Fruit fly (Drosophila melanogaster) whole organism, embryonic: ENCODE measurements around the gene mof.

Experiments used
- C15 ChIP-seq: fragments of 200-800 bp; sonication (Bioruptor generic); IDR thresholded peaks from 3 replicates; pipeline ENCODE4 v1.3.6; 2022; ENCODE audit warnings: missing biosample characterization, missing genetic modification characterization
- CG11504 ChIP-seq: fragments of 200-800 bp; sonication (Bioruptor generic); optimal IDR thresholded peaks from 3 replicates; lab custom pipeline; 2019; ENCODE audit warnings: missing biosample characterization, mild to moderate bottlenecking, missing genetic modification characterization, moderate library complexity
- CG12219 ChIP-seq: fragments of 200-800 bp; sonication (Bioruptor generic); optimal IDR thresholded peaks from 3 replicates; lab custom pipeline; 2018; ENCODE audit warnings: missing biosample characterization, mild to moderate bottlenecking, missing genetic modification characterization
- CG12236 ChIP-seq: fragments of 200-800 bp; sonication (Bioruptor generic); optimal IDR thresholded peaks from 2 replicates; lab custom pipeline; 2016; ENCODE audit warnings: missing biosample characterization, missing genetic modification characterization
- CG12391 ChIP-seq: fragments of 200-800 bp; sonication (Bioruptor generic); optimal IDR thresholded peaks from 3 replicates; lab custom pipeline; 2018; ENCODE audit warnings: missing biosample characterization, mild to moderate bottlenecking, missing genetic modification characterization, moderate library complexity
- CG14965 ChIP-seq: fragments of 200-800 bp; sonication (Bioruptor generic); optimal IDR thresholded peaks from 2 replicates; lab custom pipeline; 2016; ENCODE audit warnings: missing biosample characterization, missing genetic modification characterization, borderline replicate concordance
- CG15514 ChIP-seq: fragments of 200-800 bp; sonication (Bioruptor generic); optimal IDR thresholded peaks from 3 replicates; lab custom pipeline; 2017; ENCODE audit warnings: missing biosample characterization, missing genetic modification characterization, mild to moderate bottlenecking, moderate library complexity, missing genetic modification reagents
- CG2116 ChIP-seq: fragments of 200-800 bp; sonication (Bioruptor generic); optimal IDR thresholded peaks from 3 replicates; lab custom pipeline; 2018; ENCODE audit warnings: missing biosample characterization, mild to moderate bottlenecking, missing genetic modification characterization
- CG3281 ChIP-seq: fragments of 200-800 bp; sonication (Bioruptor generic); optimal IDR thresholded peaks from 3 replicates; lab custom pipeline; 2017; ENCODE audit warnings: missing biosample characterization, mild to moderate bottlenecking, missing genetic modification characterization
- CG4820 ChIP-seq: fragments of 200-800 bp; sonication (Bioruptor generic); optimal IDR thresholded peaks from 3 replicates; lab custom pipeline; 2016; ENCODE audit warnings: missing biosample characterization, missing genetic modification characterization
- CG7987 ChIP-seq: fragments of 200-800 bp; sonication (Bioruptor generic); optimal IDR thresholded peaks from 2 replicates; lab custom pipeline; 2018; ENCODE audit warnings: missing biosample characterization, mild to moderate bottlenecking, missing genetic modification characterization, moderate library complexity
- CG8388 ChIP-seq: fragments of 200-800 bp; sonication (Bioruptor generic); optimal IDR thresholded peaks from 2 replicates; lab custom pipeline; 2019; ENCODE audit warnings: missing biosample characterization, mild to moderate bottlenecking, missing genetic modification characterization, moderate library complexity
- CG9817 ChIP-seq: fragments of 200-800 bp; sonication (Bioruptor generic); optimal IDR thresholded peaks from 2 replicates; lab custom pipeline; 2018; ENCODE audit warnings: missing biosample characterization, mild to moderate bottlenecking, missing genetic modification characterization, moderate library complexity
- Camta ChIP-seq: fragments of 200-800 bp; sonication (Bioruptor generic); optimal IDR thresholded peaks from 2 replicates; lab custom pipeline; 2016; ENCODE audit warnings: missing biosample characterization, missing genetic modification characterization
- D19A ChIP-seq: fragments of 200-800 bp; optimal IDR thresholded peaks from 3 replicates; lab custom pipeline; 2019; ENCODE audit warnings: missing biosample characterization, mild to moderate bottlenecking, missing genetic modification characterization, moderate library complexity
- Dref ChIP-seq: fragments of 200-800 bp; sonication (Bioruptor generic); IDR thresholded peaks from 2 replicates; pipeline ENCODE4 v1.3.6; 2022; ENCODE audit warnings: missing biosample characterization, missing genetic modification characterization
- Gsc ChIP-seq: fragments of 200-800 bp; sonication (Bioruptor generic); IDR thresholded peaks from 2 replicates; pipeline ENCODE4 v1.3.6; 2022; ENCODE audit warnings: missing biosample characterization, missing genetic modification characterization
- HmgD ChIP-seq: fragments of 200-800 bp; sonication (Bioruptor generic); optimal IDR thresholded peaks from 3 replicates; lab custom pipeline; 2016; ENCODE audit warnings: missing biosample characterization, missing genetic modification characterization
- Hmr ChIP-seq: fragments of 200-800 bp; sonication (Bioruptor generic); optimal IDR thresholded peaks from 3 replicates; lab custom pipeline; 2017; ENCODE audit warnings: mild to moderate bottlenecking, missing biosample characterization, missing genetic modification reagents, missing genetic modification characterization
- Hr51 ChIP-seq, 2 experiments: fragments of 200-800 bp; sonication (Bioruptor generic); optimal IDR thresholded peaks; 2 replicates in 1 of 2; 3 replicates in 1 of 2; lab custom pipeline; 2016 to 2018; ENCODE audit warnings: missing biosample characterization in 2 of 2, missing genetic modification characterization in 2 of 2, mild to moderate bottlenecking in 1 of 2, moderate library complexity in 1 of 2
- Jarid2 ChIP-seq: fragments of 200-800 bp; sonication (Bioruptor generic); optimal IDR thresholded peaks from 3 replicates; lab custom pipeline; 2017; ENCODE audit warnings: mild to moderate bottlenecking, missing biosample characterization, missing genetic modification reagents, missing genetic modification characterization
- Mes4 ChIP-seq: fragments of 200-800 bp; sonication (Bioruptor generic); optimal IDR thresholded peaks from 2 replicates; lab custom pipeline; 2016; ENCODE audit warnings: missing biosample characterization, missing genetic modification characterization
- NC2α ChIP-seq: fragments of 200-800 bp; sonication (Bioruptor generic); optimal IDR thresholded peaks from 2 replicates; lab custom pipeline; 2016; ENCODE audit warnings: missing biosample characterization, missing genetic modification characterization
- Oaz ChIP-seq: fragments of 200-800 bp; sonication (Bioruptor generic); IDR thresholded peaks from 2 replicates; pipeline ENCODE4 v1.3.6; 2022; ENCODE audit warnings: missing biosample characterization, missing genetic modification characterization
- Side ChIP-seq: fragments of 200-800 bp; sonication (Bioruptor generic); optimal IDR thresholded peaks from 2 replicates; lab custom pipeline; 2016; ENCODE audit warnings: missing biosample characterization, missing genetic modification characterization
- Trl ChIP-seq, 3 experiments: fragments of >200 bp in 2 of 3; fragments of 200-800 bp in 1 of 3; sonication (Bioruptor generic) in 1 of 3; optimal IDR thresholded peaks; 2 replicates in 1 of 3; 3 replicates in 2 of 3; lab custom pipeline; 2016 to 2017; ENCODE audit warnings: missing biosample characterization in 1 of 3, missing genetic modification characterization in 1 of 3
- amos ChIP-seq: fragments of 200-800 bp; sonication (Bioruptor generic); IDR thresholded peaks from 2 replicates; pipeline ENCODE4 v1.3.6; 2022; ENCODE audit warnings: missing biosample characterization, missing genetic modification characterization; ENCODE audit not compliant: partially characterized antibody
- bsh ChIP-seq, 2 experiments: fragments of 200-800 bp; sonication (Bioruptor generic); optimal IDR thresholded peaks; 2 replicates each; lab custom pipeline; 2017 to 2018; ENCODE audit warnings: mild to moderate bottlenecking in 2 of 2, missing biosample characterization in 2 of 2, missing genetic modification characterization in 2 of 2, moderate library complexity in 1 of 2
- btn ChIP-seq: fragments of 200-800 bp; sonication (Bioruptor generic); optimal IDR thresholded peaks from 2 replicates; lab custom pipeline; 2016; ENCODE audit warnings: missing biosample characterization, missing genetic modification characterization
- ci ChIP-seq: fragments of 200-800 bp; sonication (Bioruptor generic); IDR thresholded peaks from 3 replicates; pipeline ENCODE4 v1.3.6; 2022; ENCODE audit warnings: missing biosample characterization, missing genetic modification characterization
- crol ChIP-seq: fragments of 200-800 bp; sonication (Bioruptor generic); IDR thresholded peaks from 2 replicates; pipeline ENCODE4 v1.3.6; 2022; ENCODE audit warnings: missing biosample characterization, missing genetic modification characterization
- cwo ChIP-seq: fragments of 200-800 bp; sonication (Bioruptor generic); optimal IDR thresholded peaks from 3 replicates; lab custom pipeline; 2017; ENCODE audit warnings: missing biosample characterization, missing genetic modification characterization, mild to moderate bottlenecking, moderate library complexity, missing genetic modification reagents
- hbn ChIP-seq: fragments of 200-800 bp; sonication (Bioruptor generic); IDR thresholded peaks from 2 replicates; pipeline ENCODE4 v1.3.6; 2022; ENCODE audit warnings: missing biosample characterization, missing genetic modification characterization; ENCODE audit not compliant: partially characterized antibody
- jumu ChIP-seq: fragments of 200-800 bp; sonication (Bioruptor generic); optimal IDR thresholded peaks from 3 replicates; lab custom pipeline; 2016; ENCODE audit warnings: missing biosample characterization, missing genetic modification characterization
- kni ChIP-seq: fragments of 200-800 bp; sonication (Bioruptor generic); optimal IDR thresholded peaks from 3 replicates; lab custom pipeline; 2017; ENCODE audit warnings: mild to moderate bottlenecking, missing biosample characterization, missing genetic modification reagents, missing genetic modification characterization
- lola ChIP-seq, 3 experiments: fragments of >200 bp in 2 of 3; fragments of 200-800 bp in 1 of 3; sonication (Bioruptor generic) in 1 of 3; optimal IDR thresholded peaks; 2 replicates each; lab custom pipeline; 2017 to 2019; ENCODE audit warnings: missing biosample characterization in 3 of 3, missing genetic modification characterization in 3 of 3, mild to moderate bottlenecking in 1 of 3, moderate library complexity in 1 of 3
- lov ChIP-seq, 2 experiments: fragments of 200-800 bp in 1 of 2; fragments of >200 bp in 1 of 2; sonication (Bioruptor generic) in 1 of 2; IDR thresholded peaks in 1 of 2; optimal IDR thresholded peaks in 1 of 2; 2 replicates in 1 of 2; 3 replicates in 1 of 2; pipeline versions ENCODE4 v1.3.6 to Lab custom; 2017 to 2022; ENCODE audit warnings: missing biosample characterization in 1 of 2, missing genetic modification characterization in 1 of 2
- mam ChIP-seq: fragments of 200-800 bp; sonication (Bioruptor generic); optimal IDR thresholded peaks from 3 replicates; lab custom pipeline; 2016; ENCODE audit warnings: missing biosample characterization, missing genetic modification characterization
- nerfin-2 ChIP-seq: fragments of 200-800 bp; sonication (Bioruptor generic); IDR thresholded peaks from 2 replicates; pipeline ENCODE4 v1.3.6; 2022; ENCODE audit warnings: missing biosample characterization, missing genetic modification characterization; ENCODE audit not compliant: partially characterized antibody
- nom ChIP-seq: fragments of 200-800 bp; sonication (Bioruptor generic); optimal IDR thresholded peaks from 2 replicates; lab custom pipeline; 2017; ENCODE audit warnings: missing biosample characterization, missing genetic modification characterization, mild to moderate bottlenecking, moderate library complexity, missing genetic modification reagents
- p53 ChIP-seq: fragments of 200-800 bp; sonication (Bioruptor generic); optimal IDR thresholded peaks from 2 replicates; lab custom pipeline; 2016; ENCODE audit warnings: missing biosample characterization, missing genetic modification characterization
- ranshi ChIP-seq: fragments of 200-800 bp; sonication (Bioruptor generic); IDR thresholded peaks from 2 replicates; pipeline ENCODE4 v1.3.6; 2022; ENCODE audit warnings: missing biosample characterization, missing genetic modification characterization
- sisA ChIP-seq: fragments of 200-800 bp; sonication (Bioruptor generic); IDR thresholded peaks from 2 replicates; pipeline ENCODE4 v1.3.6; 2022; ENCODE audit warnings: missing biosample characterization, missing genetic modification characterization
- sr ChIP-seq: fragments of 200-800 bp; sonication (Bioruptor generic); IDR thresholded peaks from 3 replicates; pipeline ENCODE4 v1.3.6; 2022; ENCODE audit warnings: missing biosample characterization, missing genetic modification characterization
- tgo ChIP-seq: fragments of 200-800 bp; sonication (Bioruptor generic); IDR thresholded peaks from 3 replicates; pipeline ENCODE4 v1.3.6; 2022; ENCODE audit warnings: missing biosample characterization, missing genetic modification characterization
- unc-4 ChIP-seq: fragments of 200-800 bp; sonication (Bioruptor generic); IDR thresholded peaks from 2 replicates; pipeline ENCODE4 v1.3.6; 2022; ENCODE audit warnings: missing biosample characterization, missing genetic modification characterization; ENCODE audit not compliant: partially characterized antibody
- yki ChIP-seq: fragments of >200 bp; optimal IDR thresholded peaks from 3 replicates; lab custom pipeline; 2018
- zf30C ChIP-seq: fragments of 200-800 bp; sonication (Bioruptor generic); optimal IDR thresholded peaks from 3 replicates; lab custom pipeline; 2018; ENCODE audit warnings: missing biosample characterization, mild to moderate bottlenecking, missing genetic modification characterization

mof gene

DNA sequence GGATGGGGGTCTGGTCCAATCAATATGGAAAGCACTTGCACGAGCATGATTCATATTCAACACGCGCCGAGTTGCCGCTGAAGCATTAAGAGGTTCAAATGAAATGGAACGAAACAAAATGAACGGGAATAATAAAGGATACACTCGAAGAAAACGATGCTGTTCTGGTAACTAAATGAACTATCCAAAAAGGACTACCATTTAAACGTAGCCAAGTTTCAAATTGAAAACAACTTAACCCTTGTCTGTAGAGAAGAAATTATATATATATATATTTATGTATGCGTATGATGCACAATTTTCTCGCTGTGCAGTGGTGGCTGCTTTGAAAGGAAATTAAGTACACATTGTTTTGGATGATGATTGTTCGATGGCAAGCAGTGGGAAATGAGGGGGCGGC, 24.0 kb downstream of the mof start (continued):
- TF ChIP-seq CG12391 (peak; percentile 24), lola (GFP tag; optimal IDR thresholded peaks at IDR 0.05; lab: Kevin White, UChicago) (no peak), Oaz (GFP tag; lab: Robert Waterston, UW) (no peak), crol (GFP tag; lab: Robert Waterston, UW) (no peak), D19A (tag; lab: Kevin White, UChicago) (peak; percentile 0), Gsc (GFP tag; lab: Robert Waterston, UW) (no peak), zf30C (GFP tag; lab: Kevin White, UChicago) (no peak), bsh (GFP tag; optimal IDR thresholded peaks at IDR 0.05; lab: Kevin White, UChicago) (peak in 1 of 2 experiments; percentile 20), yki (no peak), Mes4 (GFP tag; lab: Kevin White, UChicago) (no peak), ranshi (GFP tag; lab: Robert Waterston, UW) (no peak), CG11504 (peak; percentile 49), CG15514 (GFP tag; lab: Kevin White, UChicago) (peak; percentile 0), Jarid2 (GFP tag; lab: Kevin White, UChicago) (no peak), Camta (GFP tag; lab: Kevin White, UChicago) (no peak), C15 (GFP tag; lab: Robert Waterston, UW) (no peak), amos (GFP tag; lab: Robert Waterston, UW) (no peak), CG12236 (GFP tag; lab: Kevin White, UChicago) (no peak), NC2α (GFP tag; lab: Kevin White, UChicago) (no peak), Hr51 (GFP tag; optimal IDR thresholded peaks at IDR 0.05; lab: Kevin White, UChicago) (peak in 1 of 2 experiments; percentile 9), CG8388 (no peak)

DNA sequence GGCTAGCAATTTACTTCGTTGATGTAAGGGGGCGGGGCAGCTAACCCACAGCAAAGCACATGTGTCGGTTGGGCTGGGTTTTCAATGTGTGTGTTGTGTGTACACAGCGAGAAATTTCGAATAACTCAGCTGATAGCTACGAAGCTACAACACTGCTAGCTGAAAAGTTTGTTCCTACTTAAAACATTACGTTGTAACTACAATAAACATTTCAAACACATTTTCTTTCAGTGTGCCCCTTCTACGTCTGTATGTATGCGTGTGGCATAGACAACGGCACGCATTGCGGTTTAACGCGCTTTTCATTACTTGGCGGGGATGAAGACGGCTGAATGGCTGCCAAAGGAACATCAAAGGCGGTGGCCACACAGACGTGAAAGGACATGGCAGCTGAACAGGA, 29.1 kb downstream of the mof start:
- TF ChIP-seq nerfin-2 (GFP tag; lab: Robert Waterston, UW) (no peak), unc-4 (GFP tag; lab: Robert Waterston, UW) (no peak), Trl (optimal IDR thresholded peaks at IDR 0.05; lab: Kevin White, UChicago) (no peak), Trl (GFP tag; optimal IDR thresholded peaks at IDR 0.05; lab: Kevin White, UChicago) (no peak), CG3281 (peak; percentile 22), nom (GFP tag; lab: Kevin White, UChicago) (no peak), CG14965 (GFP tag; lab: Kevin White, UChicago) (no peak), CG7987 (GFP tag; lab: Kevin White, UChicago) (no peak), sr (GFP tag; lab: Robert Waterston, UW) (no peak), ci (GFP tag; lab: Robert Waterston, UW) (peak; percentile 64; the same call in 2 of the 3 replicates), jumu (GFP tag; lab: Kevin White, UChicago) (peak; percentile 3), CG4820 (GFP tag; lab: Kevin White, UChicago) (no peak), mam (peak; percentile 34), cwo (GFP tag; lab: Kevin White, UChicago) (peak; percentile 25), Dref (no peak), CG2116 (GFP tag; lab: Kevin White, UChicago) (no peak), hbn (GFP tag; lab: Robert Waterston, UW) (no peak), Camta (GFP tag; lab: Kevin White, UChicago) (no peak), lov (optimal IDR thresholded peaks at IDR 0.05; lab: Kevin White, UChicago) (no peak), lov (GFP tag; IDR thresholded peaks at IDR 0.05; lab: Robert Waterston, UW) (no peak), sisA (GFP tag; lab: Robert Waterston, UW) (peak; percentile 30; the same call in 1 of the 2 replicates), CG12219 (GFP tag; lab: Kevin White, UChicago) (peak; percentile 12), Hmr (GFP tag; lab: Kevin White, UChicago) (peak; percentile 45), btn (GFP tag; lab: Kevin White, UChicago) (no peak), CG12236 (GFP tag; lab: Kevin White, UChicago) (no peak), HmgD (GFP tag; lab: Kevin White, UChicago) (no peak), Side (GFP tag; lab: Kevin White, UChicago) (no peak), tgo (GFP tag; lab: Robert Waterston, UW) (peak; percentile 34; the same call in 1 of the 3 replicates), CG9817 (tag; lab: Kevin White, UChicago) (peak; percentile 11), kni (GFP tag; lab: Kevin White, UChicago) (no peak), p53 (no peak)
